Worm (Caenorhabditis elegans) whole organism, midembryonic: Measurements from ENCODE around the gene rsp-7.

Experiments
- cog-1 ChIP-seq: sonication (generic microtip); optimal IDR thresholded peaks from 2 replicates; lab custom pipeline; 2016; ENCODE audit warnings: missing genetic modification characterization, missing compliant biosample characterization
- klf-2 ChIP-seq: fragments of 200-800 bp; sonication (Bioruptor generic); conservative IDR thresholded peaks from 2 replicates; pipeline ENCODE4 v1.3.6; 2022; ENCODE audit warnings: missing genetic modification reagents, missing genetic modification characterization, missing compliant biosample characterization
- tab-1 ChIP-seq: fragments of 200-800 bp; sonication (Bioruptor generic); IDR thresholded peaks from 2 replicates; pipeline ENCODE4 v1.3.6; 2022; ENCODE audit warnings: missing genetic modification characterization, missing compliant biosample characterization
- ztf-23 ChIP-seq: fragments of 200-800 bp; sonication (Bioruptor generic); IDR thresholded peaks from 2 replicates; pipeline ENCODE4 v1.3.6; 2022; ENCODE audit warnings: missing genetic modification reagents, missing genetic modification characterization, missing compliant biosample characterization

DNA sequence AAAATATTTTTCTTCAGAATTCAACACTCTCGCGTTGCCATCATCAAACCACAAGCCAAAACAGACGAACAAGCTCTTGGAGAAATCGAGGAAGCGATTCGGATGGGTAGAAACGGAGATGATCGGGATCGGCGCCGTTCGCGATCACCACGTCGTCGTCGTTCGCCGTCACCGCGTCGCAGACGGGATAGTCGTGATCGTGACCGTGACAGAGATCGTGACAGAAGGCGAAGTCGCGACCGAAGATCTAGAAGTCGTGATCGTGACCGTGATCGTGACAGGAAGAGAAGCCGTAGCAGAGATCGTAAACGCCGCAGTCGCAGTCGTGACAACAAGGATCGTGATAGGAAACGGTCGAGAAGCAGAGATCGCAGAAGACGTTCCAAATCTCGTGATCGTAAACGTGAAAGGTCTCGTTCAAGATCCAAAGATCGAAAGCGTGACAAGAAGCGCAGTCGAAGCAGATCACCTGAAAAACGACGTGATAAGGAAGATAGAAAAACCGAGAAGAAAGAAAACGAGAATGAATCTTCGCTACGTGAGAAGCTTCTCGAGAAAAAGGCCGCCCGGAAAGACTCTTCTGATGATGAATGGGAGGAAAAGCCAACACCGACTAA, 2.5 kb downstream of the rsp-7 start:
- TF ChIP-seq klf-2 (GFP tag; lab: Robert Waterston, UW) (no peak), tab-1 (no peak), ztf-23 (GFP tag; lab: Robert Waterston, UW) (no peak), cog-1 (no peak)
